Fruit fly (Drosophila melanogaster): ENCODE data around the gene pigs.

The pigs gene

DNA sequence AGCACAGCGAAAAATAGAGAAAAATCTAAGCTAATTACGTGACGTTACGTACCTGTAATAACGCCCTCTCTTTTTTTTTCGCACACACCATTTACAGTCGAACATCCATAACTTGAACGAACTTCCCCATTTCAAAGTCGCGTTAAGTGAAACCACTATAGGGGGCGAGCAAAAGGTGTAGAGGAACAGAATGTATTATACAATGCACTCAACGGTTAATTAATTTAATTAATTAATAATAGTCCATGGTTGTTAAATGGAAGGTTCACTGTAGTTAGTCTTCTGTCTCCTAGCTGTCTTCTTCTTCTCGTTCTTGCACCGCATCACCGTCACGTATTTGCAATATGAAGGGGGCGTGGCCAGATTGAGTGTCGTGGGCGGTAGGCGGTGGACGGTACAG lies 41.7 kb downstream of the pigs start:
- TF ChIP-seq CG13204 (GFP tag; optimal IDR thresholded peaks at IDR 0.05) (no peak), Pif1B (GFP tag; optimal IDR thresholded peaks at IDR 0.05) (peak; percentile 14), Pif1A (GFP tag; optimal IDR thresholded peaks at IDR 0.05) (peak; percentile 43), CG17806 (tag; optimal IDR thresholded peaks at IDR 0.05) (peak; percentile 8), CG12605 (GFP tag; IDR thresholded peaks at IDR 0.05) (peak; percentile 30; the same call in 1 of the 2 replicates), CG4496 (GFP tag; IDR thresholded peaks at IDR 0.05) (peak; percentile 71; the same call in 2 of the 3 replicates), CG8301 (tag; optimal IDR thresholded peaks at IDR 0.05) (peak; percentile 56), rn (GFP tag; IDR thresholded peaks at IDR 0.05) (no peak), CG32121 (GFP tag; IDR thresholded peaks at IDR 0.05) (peak; percentile 39; the same call in 1 of the 2 replicates), gl (tag; optimal IDR thresholded peaks at IDR 0.05) (no peak), CG14655 (GFP tag; optimal IDR thresholded peaks at IDR 0.05) (peak; percentile 57), CG15710 (tag; optimal IDR thresholded peaks at IDR 0.05) (peak; percentile 3), CG8159 (tag; optimal IDR thresholded peaks at IDR 0.05) (peak; percentile 3), Ets98B (GFP tag; IDR thresholded peaks at IDR 0.05) (peak; percentile 50; the same call in 1 of the 2 replicates), fd96Ca (GFP tag; IDR thresholded peaks at IDR 0.05) (peak; percentile 81), CG9948 (tag; optimal IDR thresholded peaks at IDR 0.05) (peak; percentile 10)

DNA sequence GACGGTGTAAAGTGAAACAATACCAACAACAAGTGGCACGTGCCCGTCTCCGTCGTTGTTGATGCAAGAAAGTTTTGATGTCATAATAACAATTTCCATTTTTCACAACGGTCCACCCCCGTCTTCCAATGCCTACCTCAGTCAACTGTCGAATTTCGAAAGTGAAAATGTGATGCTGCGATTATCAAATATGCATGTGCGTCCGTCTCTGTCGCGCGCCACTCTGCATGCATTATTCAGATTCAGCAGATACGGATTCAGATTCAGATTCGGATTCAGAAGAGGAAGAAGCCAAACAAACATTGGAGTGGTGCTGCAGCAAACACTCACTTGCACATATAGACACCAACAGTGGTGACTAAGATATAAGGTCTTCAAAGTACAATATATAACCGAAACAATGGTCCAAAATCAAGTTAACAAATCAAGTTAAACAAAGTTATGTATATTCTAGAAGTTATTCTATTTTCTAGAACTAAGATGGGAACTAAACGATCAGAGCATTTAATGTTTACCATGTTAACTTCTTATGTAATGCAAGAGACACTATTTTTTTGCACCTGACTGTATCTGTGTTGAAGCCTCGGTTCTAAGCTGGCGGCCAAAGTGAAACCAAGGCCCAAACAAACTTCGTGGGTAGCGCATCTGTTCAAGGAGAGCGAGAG lies 42.9 kb downstream of the pigs start:
- TF ChIP-seq CG12605 (GFP tag; IDR thresholded peaks at IDR 0.05) (peak; percentile 30; the same call in 1 of the 2 replicates), CG4496 (GFP tag; IDR thresholded peaks at IDR 0.05) (peak; percentile 71), CG8301 (tag; optimal IDR thresholded peaks at IDR 0.05) (peak; percentile 66), CG10348 (GFP tag; IDR thresholded peaks at IDR 0.05) (no peak), rn (GFP tag; IDR thresholded peaks at IDR 0.05) (no peak), Snoo (tag; optimal IDR thresholded peaks at IDR 0.05) (peak; percentile 33), EcR (GFP tag; optimal IDR thresholded peaks at IDR 0.05) (no peak), CG14655 (GFP tag; optimal IDR thresholded peaks at IDR 0.05) (peak; percentile 71), CG15710 (tag; optimal IDR thresholded peaks at IDR 0.05) (peak; percentile 50), CG32121 (GFP tag; IDR thresholded peaks at IDR 0.05) (peak; percentile 58), CG34367 (tag; optimal IDR thresholded peaks at IDR 0.05) (peak; percentile 43), CG9948 (tag; optimal IDR thresholded peaks at IDR 0.05) (peak; percentile 47), Pif1B (GFP tag; optimal IDR thresholded peaks at IDR 0.05) (peak; percentile 11), Pif1A (GFP tag; optimal IDR thresholded peaks at IDR 0.05) (peak; percentile 67), gl (tag; optimal IDR thresholded peaks at IDR 0.05) (peak; percentile 4), CG13204 (GFP tag; optimal IDR thresholded peaks at IDR 0.05) (no peak), CG17806 (tag; optimal IDR thresholded peaks at IDR 0.05) (peak; percentile 53), fd96Ca (GFP tag; IDR thresholded peaks at IDR 0.05) (no peak), D1 (tag; optimal IDR thresholded peaks at IDR 0.05) (no peak), Ets98B (GFP tag; IDR thresholded peaks at IDR 0.05) (peak; percentile 37), CG8159 (tag; optimal IDR thresholded peaks at IDR 0.05) (peak; percentile 49)

- no peak for TF ChIP-seq CG34367 (tag; optimal IDR thresholded peaks at IDR 0.05)
- TF ChIP-seq CG9948 (tag; optimal IDR thresholded peaks at IDR 0.05), result peak; percentile 13
- no peak for TF ChIP-seq CG12605 (GFP tag; IDR thresholded peaks at IDR 0.05)
- peak; percentile 56 for TF ChIP-seq CG14655 (GFP tag; optimal IDR thresholded peaks at IDR 0.05)
- TF ChIP-seq CG8159 (tag; optimal IDR thresholded peaks at IDR 0.05), result peak; percentile 18
- peak; percentile 26 for TF ChIP-seq CG17806 (tag; optimal IDR thresholded peaks at IDR 0.05)
- peak; percentile 0 for TF ChIP-seq CG15710 (tag; optimal IDR thresholded peaks at IDR 0.05)
- 0 out of 3 replicates have a peak, but pooled peaks have one; percentile 34 for TF ChIP-seq fd96Ca (GFP tag; IDR thresholded peaks at IDR 0.05)
- peak; percentile 34 for TF ChIP-seq CG8301 (tag; optimal IDR thresholded peaks at IDR 0.05)
- TF ChIP-seq Pif1B (GFP tag; optimal IDR thresholded peaks at IDR 0.05), result no peak
Measured at dm6 chrX:6646846-6647245, 47.0 kb downstream of the pigs start.

dm6 chrX:6654198-6654831 lies 54.5 kb downstream of the pigs start, which contains the start of the genes CG3226 and Cdc7:
CG3226 (minus strand) TSS chrX:6654248.
Cdc7 (plus strand) TSS chrX:6654541.
- TF ChIP-seq CG8159 (tag; optimal IDR thresholded peaks at IDR 0.05) (peak; percentile 41), CG34367 (tag; optimal IDR thresholded peaks at IDR 0.05) (peak; percentile 51), Pif1B (GFP tag; optimal IDR thresholded peaks at IDR 0.05) (peak; percentile 12), CG17806 (tag; optimal IDR thresholded peaks at IDR 0.05) (no peak), CG32121 (GFP tag; IDR thresholded peaks at IDR 0.05) (no peak), CG9948 (tag; optimal IDR thresholded peaks at IDR 0.05) (no peak), Ets98B (GFP tag; IDR thresholded peaks at IDR 0.05) (0 out of 2 replicates have a peak, but pooled peaks have one; percentile 33), fd96Ca (GFP tag; IDR thresholded peaks at IDR 0.05) (0 out of 3 replicates have a peak, but pooled peaks have one; percentile 8), CG12605 (GFP tag; IDR thresholded peaks at IDR 0.05) (no peak), Pif1A (GFP tag; optimal IDR thresholded peaks at IDR 0.05) (peak; percentile 47), CG14655 (GFP tag; optimal IDR thresholded peaks at IDR 0.05) (peak; percentile 33), rn (GFP tag; IDR thresholded peaks at IDR 0.05) (no peak), Snoo (tag; optimal IDR thresholded peaks at IDR 0.05) (peak; percentile 69), EcR (GFP tag; optimal IDR thresholded peaks at IDR 0.05) (no peak), gl (tag; optimal IDR thresholded peaks at IDR 0.05) (peak; percentile 12), CG13204 (GFP tag; optimal IDR thresholded peaks at IDR 0.05) (peak; percentile 21), CG4496 (GFP tag; IDR thresholded peaks at IDR 0.05) (peak; percentile 62; the same call in 2 of the 3 replicates), CG15710 (tag; optimal IDR thresholded peaks at IDR 0.05) (peak; percentile 36)

dm6 chrX:6656023-6656594 lies 56.2 kb downstream of the pigs start:
- peak; percentile 63 for TF ChIP-seq D1 (tag; optimal IDR thresholded peaks at IDR 0.05)
- TF ChIP-seq CG9948 (tag; optimal IDR thresholded peaks at IDR 0.05), result peak; percentile 86
- peak; percentile 93 for TF ChIP-seq CG14655 (GFP tag; optimal IDR thresholded peaks at IDR 0.05)
- peak; percentile 92 for TF ChIP-seq Pif1A (GFP tag; optimal IDR thresholded peaks at IDR 0.05)
- peak; percentile 54; the same call in 1 of the 2 replicates for TF ChIP-seq CG10348 (GFP tag; IDR thresholded peaks at IDR 0.05)
- TF ChIP-seq CG34367 (tag; optimal IDR thresholded peaks at IDR 0.05), result peak; percentile 81
- TF ChIP-seq CG8301 (tag; optimal IDR thresholded peaks at IDR 0.05), result peak; percentile 91
- TF ChIP-seq CG8159 (tag; optimal IDR thresholded peaks at IDR 0.05), result peak; percentile 91
- TF ChIP-seq Snoo (tag; optimal IDR thresholded peaks at IDR 0.05), result peak; percentile 89
- TF ChIP-seq CG15710 (tag; optimal IDR thresholded peaks at IDR 0.05), result peak; percentile 88
- TF ChIP-seq CG17806 (tag; optimal IDR thresholded peaks at IDR 0.05), result peak; percentile 84
- peak; percentile 62 for TF ChIP-seq CG13204 (GFP tag; optimal IDR thresholded peaks at IDR 0.05)
- peak; percentile 36 for TF ChIP-seq EcR (GFP tag; optimal IDR thresholded peaks at IDR 0.05)
- peak; percentile 90 for TF ChIP-seq CG4496 (GFP tag; IDR thresholded peaks at IDR 0.05)
- TF ChIP-seq fd96Ca (GFP tag; IDR thresholded peaks at IDR 0.05), result peak; percentile 90
- TF ChIP-seq gl (tag; optimal IDR thresholded peaks at IDR 0.05), result peak; percentile 75
- peak; percentile 72 for TF ChIP-seq CG12605 (GFP tag; IDR thresholded peaks at IDR 0.05)
- peak; percentile 90 for TF ChIP-seq Pif1B (GFP tag; optimal IDR thresholded peaks at IDR 0.05)
- peak; percentile 87 for TF ChIP-seq Ets98B (GFP tag; IDR thresholded peaks at IDR 0.05)
- TF ChIP-seq rn (GFP tag; IDR thresholded peaks at IDR 0.05), result peak; percentile 60; the same call in 1 of the 2 replicates
- TF ChIP-seq CG32121 (GFP tag; IDR thresholded peaks at IDR 0.05), result peak; percentile 87
